Worm (Caenorhabditis elegans): ENCODE measurements around the gene T21B4.15.
"Not testable (repeated sequence)": the region's sequence is repeated elsewhere in the genome, so short reads cannot be mapped to it uniquely, and the experiment has no call there.

- TF ChIP-seq nhr-6 (tag; optimal IDR thresholded peaks at IDR 0.05); sdz-12 (GFP tag; optimal IDR thresholded peaks at IDR 0.05); dpl-1 (GFP tag; optimal IDR thresholded peaks at IDR 0.05); ama-1 (optimal IDR thresholded peaks at IDR 0.05); nhr-11 (tag; optimal IDR thresholded peaks at IDR 0.05); ceh-82 (tag; optimal IDR thresholded peaks at IDR 0.05); nhr-28 (tag; optimal IDR thresholded peaks at IDR 0.05); nhr-76 (tag; optimal IDR thresholded peaks at IDR 0.05); rbr-2 (tag; optimal IDR thresholded peaks at IDR 0.05); fkh-10 (GFP tag; optimal IDR thresholded peaks at IDR 0.05); daf-12 (tag; optimal IDR thresholded peaks at IDR 0.05); dve-1 (tag; optimal IDR thresholded peaks at IDR 0.05; ENCODE audit: insufficient read depth): not testable (repeated sequence)
Measured at ce11 chrII:12441164-12441563, 48.8 kb upstream of the T21B4.15 start, which contains the start of gene Y57A10C.10.
